Fruit fly (Drosophila melanogaster) whole organism, embryonic: ENCODE results near the gene CG32182.

Source experiments
- ATbp ChIP-seq: fragments of 200-800 bp; sonication (Bioruptor generic); optimal IDR thresholded peaks from 2 replicates; lab custom pipeline; 2017; ENCODE audit warnings: missing biosample characterization, mild to moderate bottlenecking, missing genetic modification characterization, missing genetic modification reagents
- CG10209 ChIP-seq: fragments of 200-800 bp; sonication (Bioruptor generic); optimal IDR thresholded peaks from 3 replicates; lab custom pipeline; 2017; ENCODE audit warnings: missing biosample characterization, mild to moderate bottlenecking, missing genetic modification characterization, missing genetic modification reagents
- CG10565 ChIP-seq: fragments of 200-800 bp; sonication (Bioruptor generic); optimal IDR thresholded peaks from 3 replicates; lab custom pipeline; 2016; ENCODE audit warnings: missing biosample characterization, mild to moderate bottlenecking, missing genetic modification characterization
- CG11398 ChIP-seq: fragments of 200-800 bp; sonication (Bioruptor generic); optimal IDR thresholded peaks from 2 replicates; lab custom pipeline; 2016; ENCODE audit warnings: missing biosample characterization, missing genetic modification characterization
- CG11456 ChIP-seq: fragments of 200-800 bp; sonication (Bioruptor generic); IDR thresholded peaks from 3 replicates; pipeline ENCODE4 v1.3.6; 2022; ENCODE audit warnings: missing biosample characterization, missing genetic modification characterization
- CG1529 ChIP-seq: fragments of 200-800 bp; sonication (Bioruptor generic); optimal IDR thresholded peaks from 3 replicates; lab custom pipeline; 2018; ENCODE audit warnings: missing biosample characterization, missing genetic modification characterization
- CG15696 ChIP-seq: fragments of 200-800 bp; sonication (Bioruptor generic); optimal IDR thresholded peaks from 2 replicates; lab custom pipeline; 2019; ENCODE audit warnings: missing biosample characterization, mild to moderate bottlenecking, missing genetic modification characterization, moderate library complexity
- CG17612 ChIP-seq: fragments of 200-800 bp; sonication (Bioruptor generic); IDR thresholded peaks from 2 replicates; pipeline ENCODE4 v1.3.6; 2022; ENCODE audit warnings: missing biosample characterization, missing genetic modification characterization
- CG17829 ChIP-seq: fragments of 200-800 bp; optimal IDR thresholded peaks from 2 replicates; lab custom pipeline; 2019; ENCODE audit warnings: missing biosample characterization, mild to moderate bottlenecking, missing genetic modification characterization, moderate library complexity
- CG31224 ChIP-seq: fragments of 200-800 bp; sonication (Bioruptor generic); IDR thresholded peaks from 2 replicates; pipeline ENCODE4 v1.3.6; 2022; ENCODE audit warnings: missing biosample characterization, missing genetic modification characterization
- CG31365 ChIP-seq: fragments of 200-800 bp; sonication (Bioruptor generic); optimal IDR thresholded peaks from 2 replicates; lab custom pipeline; 2018; ENCODE audit warnings: missing biosample characterization, mild to moderate bottlenecking, missing genetic modification characterization
- CG32532 ChIP-seq: fragments of 200-800 bp; sonication (Bioruptor generic); IDR thresholded peaks from 2 replicates; pipeline ENCODE4 v1.3.6; 2022; ENCODE audit warnings: missing biosample characterization, missing genetic modification characterization
- CG33213 ChIP-seq: fragments of 200-800 bp; sonication (Bioruptor generic); optimal IDR thresholded peaks from 3 replicates; lab custom pipeline; 2016; ENCODE audit warnings: missing biosample characterization, missing genetic modification characterization
- CG3847 ChIP-seq: fragments of 200-800 bp; sonication (Bioruptor generic); IDR thresholded peaks from 2 replicates; pipeline ENCODE4 v1.3.6; 2022; ENCODE audit warnings: missing biosample characterization, missing genetic modification characterization
- CG4730 ChIP-seq: fragments of 200-800 bp; sonication (Bioruptor generic); IDR thresholded peaks from 2 replicates; pipeline ENCODE4 v1.3.6; 2022; ENCODE audit warnings: missing biosample characterization, missing genetic modification characterization
- CG6791 ChIP-seq: fragments of 200-800 bp; sonication (Bioruptor generic); IDR thresholded peaks from 3 replicates; pipeline ENCODE4 v1.3.6; 2022; ENCODE audit warnings: missing biosample characterization, missing genetic modification characterization; ENCODE audit not compliant: partially characterized antibody
- CG9727 ChIP-seq: fragments of 200-800 bp; sonication (Bioruptor generic); optimal IDR thresholded peaks from 3 replicates; lab custom pipeline; 2017; ENCODE audit warnings: missing biosample characterization, mild to moderate bottlenecking, missing genetic modification characterization
- Chrac-16 ChIP-seq: fragments of 200-800 bp; sonication (Bioruptor generic); optimal IDR thresholded peaks from 3 replicates; lab custom pipeline; 2016; ENCODE audit warnings: missing biosample characterization, missing genetic modification characterization
- CrebB ChIP-seq: fragments of 200-800 bp; sonication (Bioruptor generic); optimal IDR thresholded peaks from 3 replicates; lab custom pipeline; 2018; ENCODE audit warnings: missing biosample characterization, mild to moderate bottlenecking, missing genetic modification characterization
- Dek ChIP-seq: fragments of 200-800 bp; sonication (Bioruptor generic); optimal IDR thresholded peaks from 3 replicates; lab custom pipeline; 2019; ENCODE audit warnings: missing biosample characterization, mild to moderate bottlenecking, missing genetic modification characterization, moderate library complexity
- H2.0 ChIP-seq: fragments of 200-800 bp; sonication (Bioruptor generic); IDR thresholded peaks from 2 replicates; pipeline ENCODE4 v1.3.6; 2022; ENCODE audit warnings: missing biosample characterization, missing genetic modification characterization
- HLH54F ChIP-seq: fragments of 200-800 bp; sonication (Bioruptor generic); optimal IDR thresholded peaks from 3 replicates; lab custom pipeline; 2016; ENCODE audit warnings: missing biosample characterization, missing genetic modification characterization
- Hmx ChIP-seq: fragments of 200-800 bp; sonication (Bioruptor generic); optimal IDR thresholded peaks from 2 replicates; lab custom pipeline; 2016; ENCODE audit warnings: missing biosample characterization, missing genetic modification characterization
- Hr51 ChIP-seq, 2 experiments: fragments of 200-800 bp; sonication (Bioruptor generic); optimal IDR thresholded peaks; 2 replicates in 1 of 2; 3 replicates in 1 of 2; lab custom pipeline; 2016 to 2018; ENCODE audit warnings: missing biosample characterization in 2 of 2, missing genetic modification characterization in 2 of 2, mild to moderate bottlenecking in 1 of 2, moderate library complexity in 1 of 2
- Hsf ChIP-seq: fragments of 200-800 bp; sonication (Bioruptor generic); optimal IDR thresholded peaks from 3 replicates; lab custom pipeline; 2016; ENCODE audit warnings: missing biosample characterization, missing genetic modification characterization
- Jarid2 ChIP-seq: fragments of 200-800 bp; sonication (Bioruptor generic); optimal IDR thresholded peaks from 3 replicates; lab custom pipeline; 2017; ENCODE audit warnings: mild to moderate bottlenecking, missing biosample characterization, missing genetic modification reagents, missing genetic modification characterization
- Lim3 ChIP-seq: fragments of 200-800 bp; sonication (Bioruptor generic); IDR thresholded peaks from 2 replicates; pipeline ENCODE4 v1.3.6; 2022; ENCODE audit warnings: missing biosample characterization, missing genetic modification characterization
- Lpt ChIP-seq: fragments of >200 bp; optimal IDR thresholded peaks from 2 replicates; lab custom pipeline; 2018; ENCODE audit warnings: missing biosample characterization, missing genetic modification characterization
- Neu2 ChIP-seq: fragments of 200-800 bp; sonication (Bioruptor generic); optimal IDR thresholded peaks from 3 replicates; lab custom pipeline; 2016; ENCODE audit warnings: missing biosample characterization, missing genetic modification characterization, borderline replicate concordance
- Nf-YC ChIP-seq: fragments of 200-800 bp; optimal IDR thresholded peaks from 3 replicates; lab custom pipeline; 2019; ENCODE audit warnings: missing biosample characterization, mild to moderate bottlenecking, missing genetic modification characterization, moderate library complexity
- ab ChIP-seq: fragments of 200-800 bp; sonication (Bioruptor generic); optimal IDR thresholded peaks from 2 replicates; lab custom pipeline; 2016; ENCODE audit warnings: missing biosample characterization, missing genetic modification characterization
- ato ChIP-seq: fragments of 200-800 bp; sonication (Bioruptor generic); IDR thresholded peaks from 2 replicates; pipeline ENCODE4 v1.3.6; 2022; ENCODE audit warnings: missing biosample characterization, missing genetic modification characterization; ENCODE audit not compliant: partially characterized antibody
- bab2 ChIP-seq: fragments of 200-800 bp; sonication (Bioruptor generic); optimal IDR thresholded peaks from 2 replicates; lab custom pipeline; 2016; ENCODE audit warnings: missing biosample characterization, missing genetic modification characterization
- btn ChIP-seq: fragments of 200-800 bp; sonication (Bioruptor generic); optimal IDR thresholded peaks from 2 replicates; lab custom pipeline; 2016; ENCODE audit warnings: missing biosample characterization, missing genetic modification characterization
- cad ChIP-seq: fragments of >200 bp; optimal IDR thresholded peaks from 2 replicates; lab custom pipeline; 2017; ENCODE audit warnings: missing biosample characterization, missing genetic modification characterization
- dysf ChIP-seq: fragments of 200-800 bp; sonication (Bioruptor generic); IDR thresholded peaks from 3 replicates; pipeline ENCODE4 v1.3.6; 2022; ENCODE audit warnings: missing biosample characterization, missing genetic modification characterization
- emc ChIP-seq: fragments of 200-800 bp; sonication (Bioruptor generic); optimal IDR thresholded peaks from 2 replicates; lab custom pipeline; 2016; ENCODE audit warnings: missing biosample characterization, missing genetic modification characterization
- gcm ChIP-seq: fragments of 200-800 bp; sonication (Bioruptor generic); optimal IDR thresholded peaks from 2 replicates; lab custom pipeline; 2019; ENCODE audit warnings: missing biosample characterization, mild to moderate bottlenecking, missing genetic modification characterization, moderate library complexity
- hb ChIP-seq: fragments of 200-800 bp; sonication (Bioruptor generic); IDR thresholded peaks from 3 replicates; pipeline ENCODE4 v1.3.6; 2022; ENCODE audit warnings: missing biosample characterization, missing genetic modification characterization; ENCODE audit not compliant: partially characterized antibody
- her ChIP-seq: fragments of 200-800 bp; sonication (Bioruptor generic); optimal IDR thresholded peaks from 2 replicates; lab custom pipeline; 2016; ENCODE audit warnings: missing biosample characterization, missing genetic modification characterization
- lola ChIP-seq, 3 experiments: fragments of >200 bp in 2 of 3; fragments of 200-800 bp in 1 of 3; sonication (Bioruptor generic) in 1 of 3; optimal IDR thresholded peaks; 2 replicates each; lab custom pipeline; 2017 to 2019; ENCODE audit warnings: missing biosample characterization in 3 of 3, missing genetic modification characterization in 3 of 3, mild to moderate bottlenecking in 1 of 3, moderate library complexity in 1 of 3
- luna ChIP-seq: fragments of 200-800 bp; sonication (Bioruptor generic); optimal IDR thresholded peaks from 2 replicates; lab custom pipeline; 2016; ENCODE audit warnings: missing biosample characterization, missing genetic modification characterization
- odd ChIP-seq: fragments of 200-800 bp; sonication (Bioruptor generic); optimal IDR thresholded peaks from 2 replicates; lab custom pipeline; 2017; ENCODE audit warnings: missing biosample characterization, mild to moderate bottlenecking, missing genetic modification characterization
- peb ChIP-seq: fragments of 200-800 bp; sonication (Bioruptor generic); IDR thresholded peaks from 2 replicates; pipeline ENCODE4 v1.3.6; 2022; ENCODE audit warnings: missing biosample characterization, missing genetic modification characterization
- pfk ChIP-seq: fragments of 200-800 bp; sonication (Bioruptor generic); optimal IDR thresholded peaks from 2 replicates; lab custom pipeline; 2018; ENCODE audit warnings: missing biosample characterization, mild to moderate bottlenecking, missing genetic modification characterization, moderate library complexity
- pzg ChIP-seq: fragments of 200-800 bp; sonication (Bioruptor generic); optimal IDR thresholded peaks from 3 replicates; lab custom pipeline; 2018; ENCODE audit warnings: missing biosample characterization, mild to moderate bottlenecking, missing genetic modification characterization, moderate library complexity
- row ChIP-seq: fragments of 200-800 bp; sonication (Bioruptor generic); IDR thresholded peaks from 3 replicates; pipeline ENCODE4 v1.3.6; 2022; ENCODE audit warnings: missing biosample characterization, missing genetic modification characterization
- schlank ChIP-seq: fragments of 200-800 bp; sonication (Bioruptor generic); optimal IDR thresholded peaks from 2 replicates; lab custom pipeline; 2018; ENCODE audit warnings: missing biosample characterization, mild to moderate bottlenecking, missing genetic modification characterization
- sisA ChIP-seq: fragments of 200-800 bp; sonication (Bioruptor generic); IDR thresholded peaks from 2 replicates; pipeline ENCODE4 v1.3.6; 2022; ENCODE audit warnings: missing biosample characterization, missing genetic modification characterization
- usp ChIP-seq: fragments of >200 bp; optimal IDR thresholded peaks from 2 replicates; lab custom pipeline; 2017; ENCODE audit warnings: missing biosample characterization, missing genetic modification characterization
- vvl ChIP-seq: fragments of 200-800 bp; sonication (Bioruptor generic); IDR thresholded peaks from 2 replicates; pipeline ENCODE4 v1.3.6; 2022; ENCODE audit warnings: missing biosample characterization, missing genetic modification characterization

Gene CG32182

DNA sequence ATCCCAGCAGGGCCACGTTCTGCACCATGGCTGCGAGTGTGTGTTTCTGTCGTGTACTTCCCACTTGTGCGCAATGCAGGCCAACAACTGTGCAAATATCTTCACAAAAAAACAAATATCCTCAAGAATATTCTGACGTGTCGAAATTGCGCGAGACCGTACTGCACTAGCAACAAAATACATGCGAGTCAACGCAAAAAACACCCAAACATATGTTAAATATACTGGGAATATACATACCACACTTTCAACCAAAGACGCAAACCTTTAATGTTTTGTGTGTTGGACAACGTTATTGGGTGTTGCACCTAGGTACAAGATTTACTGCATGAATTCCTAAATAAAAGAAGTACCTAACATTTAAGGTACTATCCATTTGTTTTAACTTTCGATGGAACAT lies 44.2 kb downstream of the CG32182 start, which contains the start of gene NUCB1 (continued):
- TF ChIP-seq CrebB (tag; lab: Kevin White, UChicago) (peak; percentile 12), CG11398 (GFP tag; lab: Kevin White, UChicago) (no peak), ATbp (no peak), gcm (GFP tag; lab: Kevin White, UChicago) (no peak), CG1529 (GFP tag; lab: Kevin White, UChicago) (no peak), dysf (GFP tag; lab: Robert Waterston, UW) (0 out of 3 replicates have a peak, but pooled peaks have one; percentile 33), lola (GFP tag; optimal IDR thresholded peaks at IDR 0.05; lab: Kevin White, UChicago) (peak in 1 of 3 experiments; percentile 16), schlank (no peak), CG6791 (GFP tag; lab: Robert Waterston, UW) (no peak), pzg (GFP tag; lab: Kevin White, UChicago) (peak; percentile 98), cad (GFP tag; lab: Kevin White, UChicago) (no peak), vvl (peak; percentile 45), emc (GFP tag; lab: Kevin White, UChicago) (no peak), CG31224 (GFP tag; lab: Robert Waterston, UW) (no peak), Jarid2 (GFP tag; lab: Kevin White, UChicago) (peak; percentile 69), CG33213 (GFP tag; lab: Kevin White, UChicago) (peak; percentile 79), CG31365 (tag; lab: Kevin White, UChicago) (no peak), CG32532 (GFP tag; lab: Robert Waterston, UW) (peak; percentile 37; the same call in 1 of the 2 replicates), CG4730 (GFP tag; lab: Robert Waterston, UW) (no peak), Lim3 (GFP tag; lab: Robert Waterston, UW) (no peak), CG9727 (peak; percentile 2), ato (no peak), CG17612 (GFP tag; lab: Robert Waterston, UW) (no peak), HLH54F (GFP tag; lab: Kevin White, UChicago) (peak; percentile 13), Chrac-16 (GFP tag; lab: Kevin White, UChicago) (peak; percentile 7), Lpt (GFP tag; lab: Kevin White, UChicago) (no peak), btn (GFP tag; lab: Kevin White, UChicago) (no peak), sisA (GFP tag; lab: Robert Waterston, UW) (no peak), Neu2 (GFP tag; lab: Kevin White, UChicago) (no peak), CG17829 (tag; lab: Kevin White, UChicago) (peak; percentile 46), Dek (no peak), H2.0 (GFP tag; lab: Robert Waterston, UW) (no peak), Hmx (no peak), CG3847 (GFP tag; lab: Robert Waterston, UW) (peak; percentile 80), CG10209 (GFP tag; lab: Kevin White, UChicago) (peak; percentile 36), hb (GFP tag; lab: Robert Waterston, UW) (no peak), ab (GFP tag; lab: Kevin White, UChicago) (no peak), CG10565 (GFP tag; lab: Kevin White, UChicago) (no peak), luna (GFP tag; lab: Kevin White, UChicago) (peak; percentile 26), bab2 (GFP tag; lab: Kevin White, UChicago) (peak; percentile 16), row (peak; percentile 97), Nf-YC (no peak), pfk (GFP tag; lab: Kevin White, UChicago) (peak; percentile 23), CG15696 (tag; lab: Kevin White, UChicago) (peak; percentile 0), peb (GFP tag; lab: Robert Waterston, UW) (no peak), CG11456 (peak; percentile 56; the same call in 1 of the 3 replicates), her (no peak), Hsf (GFP tag; lab: Kevin White, UChicago) (peak; percentile 37), Hr51 (GFP tag; optimal IDR thresholded peaks at IDR 0.05; lab: Kevin White, UChicago) (peak in 1 of 2 experiments; percentile 22), odd (GFP tag; lab: Kevin White, UChicago) (no peak), usp (GFP tag; lab: Kevin White, UChicago) (no peak)
